Worm (Caenorhabditis elegans): ENCODE results near the gene lgc-14.

DNA sequence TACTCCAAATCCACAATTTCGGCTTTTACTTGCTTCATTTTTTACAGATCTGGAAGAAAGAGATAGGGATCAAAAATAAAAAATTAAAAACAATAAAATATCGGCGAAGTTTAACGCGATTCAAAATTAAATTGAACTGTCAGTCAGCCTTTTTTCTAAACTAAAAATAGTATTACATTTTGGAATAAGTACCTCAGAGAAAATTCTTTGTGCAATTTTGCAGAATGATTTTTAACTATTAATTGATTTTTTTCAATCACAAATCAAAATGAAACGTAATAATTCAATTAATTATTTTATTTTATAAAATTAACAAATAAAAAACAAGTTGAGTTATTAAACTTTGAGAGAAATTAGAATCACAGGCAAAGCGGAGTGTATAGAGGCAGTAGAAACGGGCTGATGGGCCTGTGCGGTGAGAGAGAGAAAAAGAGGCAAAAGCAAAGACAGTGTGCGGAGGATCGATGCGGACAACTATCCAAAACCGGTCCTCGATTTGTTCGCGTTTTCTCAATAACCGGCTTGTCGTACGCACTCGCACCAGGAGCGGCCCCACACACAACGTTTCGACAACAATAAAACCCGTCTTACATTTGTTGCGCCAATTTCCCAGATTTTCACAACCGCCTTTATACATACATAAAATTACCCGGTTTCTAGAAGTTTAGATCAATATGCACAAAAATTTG lies 48.8 kb downstream of the lgc-14 start, which contains the start of gene F57G12.2:
- TF ChIP-seq tbx-2 (tag; optimal IDR thresholded peaks at IDR 0.05), result no peak
- TF ChIP-seq unc-55 (GFP tag; optimal IDR thresholded peaks at IDR 0.05), result no peak
- TF ChIP-seq pqm-1 (tag; optimal IDR thresholded peaks at IDR 0.05), result no peak
- TF ChIP-seq rnt-1 (tag; optimal IDR thresholded peaks at IDR 0.05), result no peak
- TF ChIP-seq madf-2 (tag; optimal IDR thresholded peaks at IDR 0.05), result no peak
- no peak for TF ChIP-seq F13H6.1 (tag; optimal IDR thresholded peaks at IDR 0.05)
- TF ChIP-seq nhr-11 (tag; optimal IDR thresholded peaks at IDR 0.05), result no peak
- TF ChIP-seq elt-2 (tag; optimal IDR thresholded peaks at IDR 0.05), result no peak
